Fruit fly (Drosophila melanogaster) whole organism, embryonic: ENCODE measurements around the gene CG43210.

Source experiments
- Ada2b ChIP-seq: fragments of 200-800 bp; sonication (Bioruptor generic); IDR thresholded peaks from 2 replicates; pipeline ENCODE4 v1.3.6; 2022; ENCODE audit warnings: missing biosample characterization, missing genetic modification characterization
- Asciz ChIP-seq: fragments of 200-800 bp; sonication (Bioruptor generic); optimal IDR thresholded peaks from 2 replicates; lab custom pipeline; 2017; ENCODE audit warnings: missing biosample characterization, mild to moderate bottlenecking, missing genetic modification characterization, missing genetic modification reagents
- Atf3 ChIP-seq: fragments of 200-800 bp; sonication (Bioruptor generic); optimal IDR thresholded peaks from 3 replicates; lab custom pipeline; 2016; ENCODE audit warnings: missing biosample characterization, missing genetic modification characterization
- Atf6 ChIP-seq: fragments of 200-800 bp; sonication (Bioruptor generic); IDR thresholded peaks from 2 replicates; pipeline ENCODE4 v1.3.6; 2022; ENCODE audit warnings: missing biosample characterization, missing genetic modification characterization
- CG11504 ChIP-seq: fragments of 200-800 bp; sonication (Bioruptor generic); optimal IDR thresholded peaks from 3 replicates; lab custom pipeline; 2019; ENCODE audit warnings: missing biosample characterization, mild to moderate bottlenecking, missing genetic modification characterization, moderate library complexity
- CG11723 ChIP-seq: fragments of 200-800 bp; sonication (Bioruptor generic); optimal IDR thresholded peaks from 2 replicates; lab custom pipeline; 2017; ENCODE audit warnings: missing biosample characterization, mild to moderate bottlenecking, missing genetic modification characterization
- CG13123 ChIP-seq: fragments of 200-800 bp; sonication (Bioruptor generic); optimal IDR thresholded peaks from 2 replicates; lab custom pipeline; 2016; ENCODE audit warnings: missing biosample characterization, missing genetic modification characterization
- CG15011 ChIP-seq: fragments of 200-800 bp; sonication (Bioruptor generic); optimal IDR thresholded peaks from 3 replicates; lab custom pipeline; 2018; ENCODE audit warnings: missing biosample characterization, mild to moderate bottlenecking, missing genetic modification characterization
- CG1603 ChIP-seq: fragments of 200-800 bp; sonication (Bioruptor generic); optimal IDR thresholded peaks from 2 replicates; lab custom pipeline; 2019; ENCODE audit warnings: missing biosample characterization, mild to moderate bottlenecking, missing genetic modification characterization, moderate library complexity
- CG30431 ChIP-seq: fragments of 200-800 bp; sonication (Bioruptor generic); optimal IDR thresholded peaks from 2 replicates; lab custom pipeline; 2017; ENCODE audit warnings: missing biosample characterization, missing genetic modification characterization
- CG4328 ChIP-seq: fragments of 200-800 bp; sonication (Bioruptor generic); optimal IDR thresholded peaks from 3 replicates; lab custom pipeline; 2017; ENCODE audit warnings: missing biosample characterization, missing genetic modification reagents, missing genetic modification characterization
- CG43689 ChIP-seq: fragments of 200-800 bp; sonication (Bioruptor generic); IDR thresholded peaks from 2 replicates; pipeline ENCODE4 v1.3.6; 2022; ENCODE audit warnings: missing biosample characterization, missing genetic modification characterization
- CG4404 ChIP-seq: fragments of 200-800 bp; sonication (Bioruptor generic); IDR thresholded peaks from 2 replicates; pipeline ENCODE4 v1.3.6; 2022; ENCODE audit warnings: missing biosample characterization, missing genetic modification characterization
- CG4617 ChIP-seq: fragments of 200-800 bp; sonication (Bioruptor generic); optimal IDR thresholded peaks from 3 replicates; lab custom pipeline; 2016; ENCODE audit warnings: missing biosample characterization, missing genetic modification characterization, borderline replicate concordance
- CG6175 ChIP-seq: fragments of 200-800 bp; sonication (Bioruptor generic); IDR thresholded peaks from 3 replicates; pipeline ENCODE4 v1.3.6; 2022; ENCODE audit warnings: missing biosample characterization, missing genetic modification characterization
- CG6272 ChIP-seq: fragments of 200-800 bp; sonication (Bioruptor generic); IDR thresholded peaks from 2 replicates; pipeline ENCODE4 v1.3.6; 2022; ENCODE audit warnings: missing biosample characterization, missing genetic modification characterization
- CG8924 ChIP-seq: fragments of 200-800 bp; optimal IDR thresholded peaks from 3 replicates; lab custom pipeline; 2019; ENCODE audit warnings: missing biosample characterization, mild to moderate bottlenecking, missing genetic modification characterization, moderate library complexity
- CG9932 ChIP-seq: fragments of 200-800 bp; sonication (Bioruptor generic); IDR thresholded peaks from 2 replicates; pipeline ENCODE4 v1.3.6; 2022; ENCODE audit warnings: missing biosample characterization, missing genetic modification characterization
- Fer1 ChIP-seq: fragments of 200-800 bp; sonication (Bioruptor generic); optimal IDR thresholded peaks from 2 replicates; lab custom pipeline; 2017; ENCODE audit warnings: missing biosample characterization, mild to moderate bottlenecking, missing genetic modification characterization
- Fer3 ChIP-seq: fragments of 200-800 bp; sonication (Bioruptor generic); optimal IDR thresholded peaks from 2 replicates; lab custom pipeline; 2018; ENCODE audit warnings: missing biosample characterization, mild to moderate bottlenecking, missing genetic modification characterization, moderate library complexity
- HLHmδ ChIP-seq: fragments of 200-800 bp; sonication (Bioruptor generic); optimal IDR thresholded peaks from 2 replicates; lab custom pipeline; 2018; ENCODE audit warnings: missing biosample characterization, mild to moderate bottlenecking, missing genetic modification characterization, moderate library complexity
- Hmr ChIP-seq: fragments of 200-800 bp; sonication (Bioruptor generic); optimal IDR thresholded peaks from 3 replicates; lab custom pipeline; 2017; ENCODE audit warnings: mild to moderate bottlenecking, missing biosample characterization, missing genetic modification reagents, missing genetic modification characterization
- Hr51 ChIP-seq, 2 experiments: fragments of 200-800 bp; sonication (Bioruptor generic); optimal IDR thresholded peaks; 2 replicates in 1 of 2; 3 replicates in 1 of 2; lab custom pipeline; 2016 to 2018; ENCODE audit warnings: missing biosample characterization in 2 of 2, missing genetic modification characterization in 2 of 2, mild to moderate bottlenecking in 1 of 2, moderate library complexity in 1 of 2
- Sry-β ChIP-seq: fragments of 200-800 bp; sonication (Bioruptor generic); optimal IDR thresholded peaks from 2 replicates; lab custom pipeline; 2018; ENCODE audit warnings: missing biosample characterization, mild to moderate bottlenecking, missing genetic modification characterization, moderate library complexity
- Usf ChIP-seq: fragments of 200-800 bp; sonication (Bioruptor generic); optimal IDR thresholded peaks from 2 replicates; lab custom pipeline; 2017; ENCODE audit warnings: missing genotype, missing biosample characterization, missing genetic modification characterization
- al ChIP-seq: fragments of 200-800 bp; sonication (Bioruptor generic); IDR thresholded peaks from 2 replicates; pipeline ENCODE4 v1.3.6; 2022; ENCODE audit warnings: missing biosample characterization, missing genetic modification characterization
- aop ChIP-seq: fragments of 200-800 bp; sonication (Bioruptor generic); IDR thresholded peaks from 2 replicates; pipeline ENCODE4 v1.3.6; 2022; ENCODE audit warnings: missing biosample characterization, missing genetic modification characterization
- bcd ChIP-seq: fragments of 200-800 bp; sonication (Bioruptor generic); optimal IDR thresholded peaks from 2 replicates; lab custom pipeline; 2017; ENCODE audit warnings: missing biosample characterization, mild to moderate bottlenecking, missing genetic modification characterization
- corto ChIP-seq: fragments of 200-800 bp; sonication (Bioruptor generic); optimal IDR thresholded peaks from 2 replicates; lab custom pipeline; 2016; ENCODE audit warnings: missing biosample characterization, mild to moderate bottlenecking, missing genetic modification characterization, moderate library complexity
- dm ChIP-seq: fragments of 200-800 bp; sonication (Bioruptor generic); optimal IDR thresholded peaks from 3 replicates; lab custom pipeline; 2016; ENCODE audit warnings: missing biosample characterization, missing genetic modification characterization
- gt ChIP-seq: fragments of 200-800 bp; sonication (Bioruptor generic); IDR thresholded peaks from 2 replicates; pipeline ENCODE4 v1.3.6; 2022; ENCODE audit warnings: missing biosample characterization, missing genetic modification characterization
- hth ChIP-seq: fragments of >200 bp; optimal IDR thresholded peaks from 2 replicates; lab custom pipeline; 2017; ENCODE audit warnings: inconsistent platforms
- ken ChIP-seq: fragments of 200-800 bp; sonication (Bioruptor generic); IDR thresholded peaks from 3 replicates; pipeline ENCODE4 v1.3.6; 2022; ENCODE audit warnings: missing biosample characterization, missing genetic modification characterization
- lab ChIP-seq: fragments of 200-800 bp; sonication (Bioruptor generic); optimal IDR thresholded peaks from 3 replicates; lab custom pipeline; 2017; ENCODE audit warnings: missing biosample characterization, missing genetic modification characterization, mild to moderate bottlenecking, moderate library complexity, missing genetic modification reagents
- lbe ChIP-seq: fragments of 200-800 bp; sonication (Bioruptor generic); optimal IDR thresholded peaks from 2 replicates; lab custom pipeline; 2016; ENCODE audit warnings: missing biosample characterization, mild to moderate bottlenecking, missing genetic modification characterization
- lov ChIP-seq, 2 experiments: fragments of 200-800 bp in 1 of 2; fragments of >200 bp in 1 of 2; sonication (Bioruptor generic) in 1 of 2; IDR thresholded peaks in 1 of 2; optimal IDR thresholded peaks in 1 of 2; 2 replicates in 1 of 2; 3 replicates in 1 of 2; pipeline versions ENCODE4 v1.3.6 to Lab custom; 2017 to 2022; ENCODE audit warnings: missing biosample characterization in 1 of 2, missing genetic modification characterization in 1 of 2
- nerfin-2 ChIP-seq: fragments of 200-800 bp; sonication (Bioruptor generic); IDR thresholded peaks from 2 replicates; pipeline ENCODE4 v1.3.6; 2022; ENCODE audit warnings: missing biosample characterization, missing genetic modification characterization; ENCODE audit not compliant: partially characterized antibody
- otp ChIP-seq: fragments of 200-800 bp; sonication (Bioruptor generic); IDR thresholded peaks from 3 replicates; pipeline ENCODE4, ENCODE4 v1.3.6; 2022; ENCODE audit warnings: missing biosample characterization, missing genetic modification characterization
- pita ChIP-seq: fragments of 200-800 bp; sonication (Bioruptor generic); optimal IDR thresholded peaks from 2 replicates; lab custom pipeline; 2017; ENCODE audit warnings: missing biosample characterization, mild to moderate bottlenecking, missing genetic modification characterization
- pum ChIP-seq: fragments of 200-800 bp; sonication (Bioruptor generic); optimal IDR thresholded peaks from 2 replicates; lab custom pipeline; 2016; ENCODE audit warnings: missing biosample characterization, missing genetic modification characterization
- pzg ChIP-seq: fragments of 200-800 bp; sonication (Bioruptor generic); optimal IDR thresholded peaks from 3 replicates; lab custom pipeline; 2018; ENCODE audit warnings: missing biosample characterization, mild to moderate bottlenecking, missing genetic modification characterization, moderate library complexity
- sim ChIP-seq: fragments of 200-800 bp; sonication (Bioruptor generic); IDR thresholded peaks from 2 replicates; pipeline ENCODE4 v1.3.6; 2022; ENCODE audit warnings: missing biosample characterization, missing genetic modification characterization
- slbo ChIP-seq: fragments of 200-800 bp; sonication (Bioruptor generic); IDR thresholded peaks from 2 replicates; pipeline ENCODE4 v1.3.6; 2022; ENCODE audit warnings: missing biosample characterization, missing genetic modification characterization
- stc ChIP-seq: fragments of 200-800 bp; sonication (Bioruptor generic); IDR thresholded peaks from 2 replicates; pipeline ENCODE4 v1.3.6; 2022; ENCODE audit warnings: missing biosample characterization, missing genetic modification characterization
- stwl ChIP-seq: fragments of 200-800 bp; sonication (Bioruptor generic); optimal IDR thresholded peaks from 3 replicates; lab custom pipeline; 2018; ENCODE audit warnings: missing biosample characterization, mild to moderate bottlenecking, missing genetic modification characterization, moderate library complexity
- tna ChIP-seq: fragments of 200-800 bp; sonication (Bioruptor generic); IDR thresholded peaks from 2 replicates; pipeline ENCODE4 v1.3.6; 2022; ENCODE audit warnings: missing biosample characterization, missing genetic modification characterization; ENCODE audit not compliant: partially characterized antibody
- wdn ChIP-seq: fragments of 200-800 bp; sonication (Bioruptor generic); IDR thresholded peaks from 2 replicates; pipeline ENCODE4 v1.3.6; 2022; ENCODE audit warnings: missing biosample characterization, missing genetic modification characterization
- zfh1 ChIP-seq: fragments of 200-800 bp; sonication (Bioruptor generic); IDR thresholded peaks from 3 replicates; pipeline ENCODE4 v1.3.6; 2022; ENCODE audit warnings: missing biosample characterization, missing genetic modification characterization
- zfh2 ChIP-seq: fragments of 200-800 bp; sonication (Bioruptor generic); optimal IDR thresholded peaks from 2 replicates; lab custom pipeline; 2016; ENCODE audit warnings: missing biosample characterization, missing genetic modification characterization

Gene CG43210

dm6 chr3R:18573699-18574259 is 8.8 kb upstream of the CG43210 start (continued):
- TF ChIP-seq corto (GFP tag; lab: Kevin White, UChicago) (peak; percentile 69), CG6272 (peak; percentile 75), ken (peak; percentile 77; the same call in 2 of the 3 replicates), CG4404 (GFP tag; lab: Robert Waterston, UW) (peak; percentile 82), Atf6 (peak; percentile 94), CG11723 (GFP tag; lab: Kevin White, UChicago) (peak; percentile 95), zfh2 (peak; percentile 87), pum (GFP tag; lab: Kevin White, UChicago) (peak; percentile 81), CG4617 (GFP tag; lab: Kevin White, UChicago) (peak; percentile 86), CG43689 (GFP tag; lab: Robert Waterston, UW) (peak; percentile 74), gt (GFP tag; lab: Robert Waterston, UW) (peak; percentile 63; the same call in 1 of the 2 replicates), wdn (peak; percentile 78), dm (GFP tag; lab: Kevin White, UChicago) (peak; percentile 76), bcd (GFP tag; lab: Kevin White, UChicago) (peak; percentile 92), CG11504 (peak; percentile 95), tna (GFP tag; lab: Robert Waterston, UW) (no peak), CG8924 (tag; lab: Kevin White, UChicago) (peak; percentile 96), stc (GFP tag; lab: Robert Waterston, UW) (peak; percentile 90), CG30431 (GFP tag; lab: Kevin White, UChicago) (peak; percentile 89), otp (GFP tag; lab: Robert Waterston, UW) (peak; percentile 74), pzg (GFP tag; lab: Kevin White, UChicago) (no peak), aop (GFP tag; lab: Robert Waterston, UW) (peak; percentile 65; the same call in 1 of the 2 replicates), slbo (peak; percentile 93), CG4328 (GFP tag; lab: Kevin White, UChicago) (peak; percentile 72), al (peak; percentile 85), lab (GFP tag; lab: Kevin White, UChicago) (peak; percentile 93), HLHmδ (GFP tag; lab: Kevin White, UChicago) (no peak), CG9932 (GFP tag; lab: Robert Waterston, UW) (peak; percentile 93), hth (lab: Kevin White, UChicago) (no peak), Usf (GFP tag; lab: Kevin White, UChicago) (peak; percentile 88), CG1603 (peak; percentile 88), Atf3 (GFP tag; lab: Kevin White, UChicago) (peak; percentile 93), Hmr (GFP tag; lab: Kevin White, UChicago) (peak; percentile 94), Fer3 (tag; lab: Kevin White, UChicago) (peak; percentile 90), lbe (GFP tag; lab: Kevin White, UChicago) (peak; percentile 87), stwl (no peak), Asciz (GFP tag; lab: Kevin White, UChicago) (peak; percentile 93), Hr51 (GFP tag; optimal IDR thresholded peaks at IDR 0.05; lab: Kevin White, UChicago) (peak; percentile 89 to 98), Sry-β (GFP tag; lab: Kevin White, UChicago) (peak; percentile 32), sim (GFP tag; lab: Robert Waterston, UW) (peak; percentile 78; the same call in 1 of the 2 replicates), CG6175 (GFP tag; lab: Robert Waterston, UW) (peak; percentile 88), Ada2b (GFP tag; lab: Robert Waterston, UW) (peak; percentile 84), lov (optimal IDR thresholded peaks at IDR 0.05; lab: Kevin White, UChicago) (no peak), lov (GFP tag; IDR thresholded peaks at IDR 0.05; lab: Robert Waterston, UW) (peak; percentile 70; the same call in 1 of the 3 replicates), CG13123 (peak; percentile 78), Fer1 (GFP tag; lab: Kevin White, UChicago) (peak; percentile 94), pita (GFP tag; lab: Kevin White, UChicago) (no peak), nerfin-2 (GFP tag; lab: Robert Waterston, UW) (no peak), CG15011 (GFP tag; lab: Kevin White, UChicago) (peak; percentile 81), zfh1 (GFP tag; lab: Robert Waterston, UW) (peak; percentile 83)
